Fruit fly (Drosophila melanogaster) whole organism, embryonic: ENCODE results near the gene SMC6.

ENCODE experiments used
- C15 ChIP-seq: fragments of 200-800 bp; sonication (Bioruptor generic); IDR thresholded peaks from 3 replicates; pipeline ENCODE4 v1.3.6; 2022; ENCODE audit warnings: missing biosample characterization, missing genetic modification characterization
- CG10321 ChIP-seq: fragments of 200-800 bp; sonication (Bioruptor generic); IDR thresholded peaks from 2 replicates; pipeline ENCODE4 v1.3.6; 2022; ENCODE audit warnings: missing biosample characterization, missing genetic modification characterization
- CG11504 ChIP-seq: fragments of 200-800 bp; sonication (Bioruptor generic); optimal IDR thresholded peaks from 3 replicates; lab custom pipeline; 2019; ENCODE audit warnings: missing biosample characterization, mild to moderate bottlenecking, missing genetic modification characterization, moderate library complexity
- CG11560 ChIP-seq: fragments of 200-800 bp; sonication (Bioruptor generic); IDR thresholded peaks from 3 replicates; pipeline ENCODE4 v1.3.6; 2022; ENCODE audit warnings: missing biosample characterization, missing genetic modification characterization
- CG12299 ChIP-seq: fragments of 200-800 bp; sonication (Bioruptor generic); optimal IDR thresholded peaks from 2 replicates; lab custom pipeline; 2018; ENCODE audit warnings: missing biosample characterization, mild to moderate bottlenecking, missing genetic modification characterization
- CG14441 ChIP-seq: fragments of 200-800 bp; sonication (Bioruptor generic); IDR thresholded peaks from 2 replicates; pipeline ENCODE4 v1.3.6; 2022; ENCODE audit warnings: missing biosample characterization, missing genetic modification characterization
- CG14860 ChIP-seq: fragments of 200-800 bp; sonication (Bioruptor generic); IDR thresholded peaks from 3 replicates; pipeline ENCODE4 v1.3.6; 2022; ENCODE audit warnings: missing biosample characterization, missing genetic modification characterization; ENCODE audit not compliant: partially characterized antibody
- CG1529 ChIP-seq: fragments of 200-800 bp; sonication (Bioruptor generic); optimal IDR thresholded peaks from 3 replicates; lab custom pipeline; 2018; ENCODE audit warnings: missing biosample characterization, missing genetic modification characterization
- CG1602 ChIP-seq: fragments of 200-800 bp; sonication (Bioruptor generic); optimal IDR thresholded peaks from 3 replicates; lab custom pipeline; 2016; ENCODE audit warnings: missing biosample characterization, missing genetic modification characterization
- CG1647 ChIP-seq: fragments of 200-800 bp; sonication (Bioruptor generic); optimal IDR thresholded peaks from 3 replicates; lab custom pipeline; 2016; ENCODE audit warnings: missing biosample characterization, missing genetic modification characterization
- CG17568 ChIP-seq: fragments of 200-800 bp; sonication (Bioruptor generic); optimal IDR thresholded peaks from 2 replicates; lab custom pipeline; 2018; ENCODE audit warnings: missing biosample characterization, mild to moderate bottlenecking, missing genetic modification characterization, moderate library complexity
- CG18011 ChIP-seq: fragments of 200-800 bp; sonication (Bioruptor generic); optimal IDR thresholded peaks from 2 replicates; lab custom pipeline; 2017; ENCODE audit warnings: missing biosample characterization, missing genetic modification characterization, mild to moderate bottlenecking, moderate library complexity, missing genotype
- CG2199 ChIP-seq: fragments of 200-800 bp; sonication (Bioruptor generic); IDR thresholded peaks from 3 replicates; pipeline ENCODE4 v1.3.6; 2022; ENCODE audit warnings: missing biosample characterization, missing genetic modification characterization
- CG3847 ChIP-seq: fragments of 200-800 bp; sonication (Bioruptor generic); IDR thresholded peaks from 2 replicates; pipeline ENCODE4 v1.3.6; 2022; ENCODE audit warnings: missing biosample characterization, missing genetic modification characterization
- CG5180 ChIP-seq: fragments of 200-800 bp; sonication (Bioruptor generic); optimal IDR thresholded peaks from 3 replicates; lab custom pipeline; 2017; ENCODE audit warnings: missing biosample characterization, missing genetic modification characterization, mild to moderate bottlenecking, moderate library complexity, missing genetic modification reagents
- CG6689 ChIP-seq: fragments of 200-800 bp; sonication (Bioruptor generic); IDR thresholded peaks from 2 replicates; pipeline ENCODE4 v1.3.6; 2022; ENCODE audit warnings: missing biosample characterization, missing genetic modification characterization
- CG7786 ChIP-seq: fragments of 200-800 bp; sonication (Bioruptor generic); optimal IDR thresholded peaks from 2 replicates; lab custom pipeline; 2016; ENCODE audit warnings: missing biosample characterization, missing genetic modification characterization
- CG8290 ChIP-seq, 3 experiments: fragments of 200-800 bp; sonication (Bioruptor generic); optimal IDR thresholded peaks; 2 replicates each; lab custom pipeline; 2016 to 2019; ENCODE audit warnings: missing biosample characterization in 3 of 3, missing genetic modification characterization in 3 of 3, mild to moderate bottlenecking in 2 of 3, moderate library complexity in 1 of 3
- CG8388 ChIP-seq: fragments of 200-800 bp; sonication (Bioruptor generic); optimal IDR thresholded peaks from 2 replicates; lab custom pipeline; 2019; ENCODE audit warnings: missing biosample characterization, mild to moderate bottlenecking, missing genetic modification characterization, moderate library complexity
- CkIIα-i1 ChIP-seq: fragments of 200-800 bp; sonication (Bioruptor generic); IDR thresholded peaks from 2 replicates; pipeline ENCODE4 v1.3.6; 2022; ENCODE audit warnings: missing biosample characterization, missing genetic modification characterization
- CoRest ChIP-seq: fragments of 200-800 bp; sonication (Bioruptor generic); optimal IDR thresholded peaks from 3 replicates; lab custom pipeline; 2018; ENCODE audit warnings: missing biosample characterization, mild to moderate bottlenecking, missing genetic modification characterization, moderate library complexity
- Doc3 ChIP-seq: fragments of 200-800 bp; sonication (Bioruptor generic); IDR thresholded peaks from 3 replicates; pipeline ENCODE4 v1.3.6; 2022; ENCODE audit warnings: missing biosample characterization, missing genetic modification characterization; ENCODE audit not compliant: partially characterized antibody
- Dp ChIP-seq: fragments of 200-800 bp; sonication (Bioruptor generic); optimal IDR thresholded peaks from 2 replicates; lab custom pipeline; 2018; ENCODE audit warnings: missing biosample characterization, mild to moderate bottlenecking, missing genetic modification characterization, moderate library complexity
- ERR ChIP-seq: fragments of 200-800 bp; sonication (Bioruptor generic); optimal IDR thresholded peaks from 2 replicates; lab custom pipeline; 2016; ENCODE audit warnings: missing biosample characterization, missing genetic modification characterization
- Gsc ChIP-seq: fragments of 200-800 bp; sonication (Bioruptor generic); IDR thresholded peaks from 2 replicates; pipeline ENCODE4 v1.3.6; 2022; ENCODE audit warnings: missing biosample characterization, missing genetic modification characterization
- Hr78 ChIP-seq, 2 experiments: fragments of 200-800 bp in 1 of 2; fragments of >200 bp in 1 of 2; sonication (Bioruptor generic) in 1 of 2; optimal IDR thresholded peaks; 2 replicates each; lab custom pipeline; 2017 to 2019; ENCODE audit warnings: missing biosample characterization in 2 of 2, missing genetic modification characterization in 2 of 2, mild to moderate bottlenecking in 1 of 2, moderate library complexity in 1 of 2
- Jarid2 ChIP-seq: fragments of 200-800 bp; sonication (Bioruptor generic); optimal IDR thresholded peaks from 3 replicates; lab custom pipeline; 2017; ENCODE audit warnings: mild to moderate bottlenecking, missing biosample characterization, missing genetic modification reagents, missing genetic modification characterization
- Kr ChIP-seq: fragments of 200-800 bp; sonication (Bioruptor generic); optimal IDR thresholded peaks from 2 replicates; lab custom pipeline; 2017; ENCODE audit warnings: missing biosample characterization, mild to moderate bottlenecking, missing genetic modification characterization
- Mrtf ChIP-seq: fragments of 200-800 bp; sonication (Bioruptor generic); IDR thresholded peaks from 3 replicates; pipeline ENCODE4 v1.3.6; 2022; ENCODE audit warnings: missing biosample characterization, missing genetic modification characterization
- Myb ChIP-seq: fragments of 200-800 bp; sonication (Bioruptor generic); optimal IDR thresholded peaks from 2 replicates; lab custom pipeline; 2016; ENCODE audit warnings: missing biosample characterization, missing genetic modification characterization
- PHDP ChIP-seq: fragments of 200-800 bp; sonication (Bioruptor generic); optimal IDR thresholded peaks from 3 replicates; lab custom pipeline; 2018; ENCODE audit warnings: missing biosample characterization, mild to moderate bottlenecking, missing genetic modification characterization, moderate library complexity
- Ravus ChIP-seq: fragments of 200-800 bp; sonication (Bioruptor generic); IDR thresholded peaks from 2 replicates; pipeline ENCODE4 v1.3.6; 2022; ENCODE audit warnings: missing biosample characterization, missing genetic modification characterization
- Rfx ChIP-seq: fragments of 200-800 bp; sonication (Bioruptor generic); IDR thresholded peaks from 2 replicates; pipeline ENCODE4 v1.3.6; 2022; ENCODE audit warnings: missing biosample characterization, missing genetic modification characterization
- Trl ChIP-seq, 3 experiments: fragments of >200 bp in 2 of 3; fragments of 200-800 bp in 1 of 3; sonication (Bioruptor generic) in 1 of 3; optimal IDR thresholded peaks; 2 replicates in 1 of 3; 3 replicates in 2 of 3; lab custom pipeline; 2016 to 2017; ENCODE audit warnings: missing biosample characterization in 1 of 3, missing genetic modification characterization in 1 of 3
- amos ChIP-seq: fragments of 200-800 bp; sonication (Bioruptor generic); IDR thresholded peaks from 2 replicates; pipeline ENCODE4 v1.3.6; 2022; ENCODE audit warnings: missing biosample characterization, missing genetic modification characterization; ENCODE audit not compliant: partially characterized antibody
- ci ChIP-seq: fragments of 200-800 bp; sonication (Bioruptor generic); IDR thresholded peaks from 3 replicates; pipeline ENCODE4 v1.3.6; 2022; ENCODE audit warnings: missing biosample characterization, missing genetic modification characterization
- ewg ChIP-seq: fragments of 200-800 bp; sonication (Bioruptor generic); optimal IDR thresholded peaks from 3 replicates; lab custom pipeline; 2017; ENCODE audit warnings: mild to moderate bottlenecking, missing biosample characterization, missing genetic modification reagents, missing genetic modification characterization
- fd3F ChIP-seq: fragments of 200-800 bp; sonication (Bioruptor generic); optimal IDR thresholded peaks from 2 replicates; lab custom pipeline; 2018; ENCODE audit warnings: missing biosample characterization, mild to moderate bottlenecking, missing genetic modification characterization, moderate library complexity
- ftz-f1 ChIP-seq: fragments of 200-800 bp; sonication (Bioruptor generic); optimal IDR thresholded peaks from 2 replicates; lab custom pipeline; 2016; ENCODE audit warnings: missing biosample characterization, missing genetic modification characterization
- gem ChIP-seq: fragments of 200-800 bp; sonication (Bioruptor generic); optimal IDR thresholded peaks from 2 replicates; lab custom pipeline; 2019; ENCODE audit warnings: missing biosample characterization, mild to moderate bottlenecking, missing genetic modification characterization, moderate library complexity
- hb ChIP-seq: fragments of 200-800 bp; sonication (Bioruptor generic); IDR thresholded peaks from 3 replicates; pipeline ENCODE4 v1.3.6; 2022; ENCODE audit warnings: missing biosample characterization, missing genetic modification characterization; ENCODE audit not compliant: partially characterized antibody
- pan ChIP-seq, 4 experiments: fragments of >200 bp in 3 of 4; fragments of 200-800 bp in 1 of 4; sonication (Bioruptor generic) in 1 of 4; optimal IDR thresholded peaks in 3 of 4; IDR thresholded peaks in 1 of 4; 2 replicates each; pipeline versions ENCODE4 v1.3.6 to Lab custom; 2017 to 2022; ENCODE audit warnings: missing biosample characterization in 2 of 4, missing genetic modification characterization in 2 of 4, mixed read lengths in 1 of 4
- ro ChIP-seq: fragments of 200-800 bp; sonication (Bioruptor generic); IDR thresholded peaks from 2 replicates; pipeline ENCODE4 v1.3.6; 2022; ENCODE audit warnings: missing biosample characterization, missing genetic modification characterization
- salm ChIP-seq: fragments of 200-800 bp; sonication (Bioruptor generic); optimal IDR thresholded peaks from 2 replicates; lab custom pipeline; 2018; ENCODE audit warnings: missing biosample characterization, mild to moderate bottlenecking, missing genetic modification characterization
- sd ChIP-seq: fragments of 200-800 bp; sonication (Bioruptor generic); optimal IDR thresholded peaks from 3 replicates; lab custom pipeline; 2018; ENCODE audit warnings: missing biosample characterization, mild to moderate bottlenecking, missing genetic modification characterization, moderate library complexity
- sob ChIP-seq: fragments of 200-800 bp; sonication (Bioruptor generic); IDR thresholded peaks from 2 replicates; pipeline ENCODE4 v1.3.6; 2022; ENCODE audit warnings: missing biosample characterization, missing genetic modification characterization

The SMC6 gene

dm6 chr3R:24151924-24152809 lies 41.1 kb downstream of the SMC6 start, which contains the start of the genes p38a and CG6178 (continued):
- peak; percentile 96 for TF ChIP-seq salm
- TF ChIP-seq Ravus: peak; percentile 92
- TF ChIP-seq CG5180 (GFP tag; lab: Kevin White, UChicago): peak; percentile 84
- peak; percentile 93 for TF ChIP-seq CG1602 (GFP tag; lab: Kevin White, UChicago)
- no peak for TF ChIP-seq Doc3 (GFP tag; lab: Robert Waterston, UW)
- peak; percentile 86 for TF ChIP-seq Jarid2 (GFP tag; lab: Kevin White, UChicago)
- no peak for TF ChIP-seq Trl (optimal IDR thresholded peaks at IDR 0.05; lab: Kevin White, UChicago)
- peak; percentile 15 for TF ChIP-seq Trl (GFP tag; optimal IDR thresholded peaks at IDR 0.05; lab: Kevin White, UChicago)
- peak; percentile 98 for TF ChIP-seq CG6689 (GFP tag; lab: Robert Waterston, UW)
- peak; percentile 98 for TF ChIP-seq Rfx
- no peak for TF ChIP-seq hb (GFP tag; lab: Robert Waterston, UW)
- peak; percentile 80 for TF ChIP-seq CG1529 (GFP tag; lab: Kevin White, UChicago)
- peak; percentile 92 for TF ChIP-seq CG2199 (GFP tag; lab: Robert Waterston, UW)
- TF ChIP-seq CG14441: peak; percentile 97
- no peak for TF ChIP-seq ERR
- no peak for TF ChIP-seq pan (optimal IDR thresholded peaks at IDR 0.05; lab: Kevin White, UChicago)
- TF ChIP-seq pan (GFP tag; optimal IDR thresholded peaks at IDR 0.05 in 1 of 2, IDR thresholded peaks at IDR 0.05 in 1 of 2): peak in 1 of 2 experiments; percentile 97
- peak; percentile 24 for TF ChIP-seq CG1647 (GFP tag; lab: Kevin White, UChicago)
- no peak; the same call in 1 of the 2 replicates for TF ChIP-seq Gsc (GFP tag; lab: Robert Waterston, UW)
- peak; percentile 92 for TF ChIP-seq sd
- peak; percentile 98 for TF ChIP-seq PHDP
- TF ChIP-seq CG7786 (GFP tag; lab: Kevin White, UChicago): peak; percentile 67
- peak; percentile 78 for TF ChIP-seq CG18011 (GFP tag; lab: Kevin White, UChicago)
- TF ChIP-seq C15 (GFP tag; lab: Robert Waterston, UW): peak; percentile 95
- no peak for TF ChIP-seq amos (GFP tag; lab: Robert Waterston, UW)
- TF ChIP-seq CG8290 (GFP tag; optimal IDR thresholded peaks at IDR 0.05; lab: Kevin White, UChicago): peak; percentile 50
- TF ChIP-seq CG8290 (tag; optimal IDR thresholded peaks at IDR 0.05; lab: Kevin White, UChicago): no peak
- TF ChIP-seq ewg (GFP tag; lab: Kevin White, UChicago): peak; percentile 92
- peak; percentile 96 for TF ChIP-seq CG11560 (tag; lab: Robert Waterston, UW)
- TF ChIP-seq sob (GFP tag; lab: Robert Waterston, UW): peak; percentile 96
- TF ChIP-seq Hr78 (GFP tag; optimal IDR thresholded peaks at IDR 0.05; lab: Kevin White, UChicago): peak in 1 of 2 experiments; percentile 83
- peak; percentile 33 for TF ChIP-seq Myb (GFP tag; lab: Kevin White, UChicago)
- peak; percentile 92 for TF ChIP-seq ro (GFP tag; lab: Robert Waterston, UW)
- no peak for TF ChIP-seq Kr (GFP tag; lab: Kevin White, UChicago)
- no peak for TF ChIP-seq ftz-f1 (GFP tag; lab: Kevin White, UChicago)
- TF ChIP-seq CG8388 (GFP tag; lab: Kevin White, UChicago): peak; percentile 97
- TF ChIP-seq Dp (GFP tag; lab: Kevin White, UChicago): peak; percentile 59
- peak; percentile 89 for TF ChIP-seq ci (GFP tag; lab: Robert Waterston, UW)
- no peak for TF ChIP-seq CG14860 (GFP tag; lab: Robert Waterston, UW)
- TF ChIP-seq fd3F (GFP tag; lab: Kevin White, UChicago): peak; percentile 98
- TF ChIP-seq CG17568 (GFP tag; lab: Kevin White, UChicago): peak; percentile 81
- TF ChIP-seq CG10321 (GFP tag; lab: Robert Waterston, UW): peak; percentile 77; the same call in 1 of the 2 replicates
- peak; percentile 99 for TF ChIP-seq CoRest
- TF ChIP-seq gem (tag; lab: Kevin White, UChicago): peak; percentile 99
- peak; percentile 94 for TF ChIP-seq CG12299 (tag; lab: Kevin White, UChicago)
- TF ChIP-seq CkIIα-i1 (GFP tag; lab: Robert Waterston, UW): peak; percentile 87; the same call in 1 of the 2 replicates
- peak; percentile 95 for TF ChIP-seq Mrtf (GFP tag; lab: Robert Waterston, UW)
- peak; percentile 97 for TF ChIP-seq CG3847 (GFP tag; lab: Robert Waterston, UW)
- peak; percentile 98 for TF ChIP-seq CG11504 (tag; lab: Kevin White, UChicago)
